Fruit fly (Drosophila melanogaster): ENCODE measurements around the gene cnc.

- TF ChIP-seq CG8478 (optimal IDR thresholded peaks at IDR 0.05) (no peak), CTCF (optimal IDR thresholded peaks at IDR 0.05) (no peak)
Observed at dm6 chr3R:23179336-23179735, 47.2 kb downstream of the cnc start.
